Worm (Caenorhabditis elegans) whole organism, L4/young adult: ENCODE data around the gene eif-3.B.

Experiments used
- W03F9.2 ChIP-seq: fragments of 150-350 bp; optimal IDR thresholded peaks from 2 replicates; lab custom pipeline; 2014; ENCODE audit warnings: missing biosample characterization, missing genetic modification characterization
- dao-5 ChIP-seq: sonication (generic microtip); optimal IDR thresholded peaks from 2 replicates; lab custom pipeline; 2016; ENCODE audit warnings: missing genotype, missing genetic modification characterization, moderate library complexity, missing compliant biosample characterization
- him-1 ChIP-seq: sonication (generic microtip); optimal IDR thresholded peaks from 2 replicates; lab custom pipeline; 2016; ENCODE audit warnings: missing genotype, missing genetic modification reagents, missing genetic modification characterization, missing compliant biosample characterization

DNA sequence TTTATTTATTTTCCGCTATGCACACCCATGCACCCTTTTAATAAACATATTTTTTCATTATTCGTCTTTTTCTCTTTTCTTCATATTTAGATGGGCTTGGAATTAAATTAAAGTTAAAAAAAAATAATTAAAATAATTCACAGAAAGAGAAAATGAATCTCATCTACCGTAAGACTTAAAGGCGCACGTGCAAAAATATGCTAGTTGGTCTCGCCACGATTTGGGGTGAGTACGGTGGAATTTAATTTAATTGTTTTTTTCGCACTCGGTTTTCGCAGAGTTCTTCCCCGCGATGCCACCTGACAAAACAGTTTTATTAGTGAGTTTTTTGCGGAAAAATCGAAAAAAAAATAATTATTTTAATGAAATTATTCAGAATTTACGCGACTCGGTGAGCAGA, 17.1 kb upstream of the eif-3.B start, which contains the start of gene Y54E2A.8:
- TF ChIP-seq dao-5 (no peak), him-1 (tag; lab: Kevin White, UChicago) (no peak), W03F9.2 (tag; lab: Kevin White, UChicago) (no peak)
